Fruit fly (Drosophila melanogaster) whole organism, wandering third instar larva: ENCODE results near the gene mRpS23.

ENCODE experiments used
- Dif ChIP-seq: fragments of 200-275, 200-300 bp; sonication (Bioruptor generic); optimal IDR thresholded peaks from 2 replicates; lab custom pipeline; 2018; ENCODE audit warnings: missing biosample characterization, missing genetic modification characterization; ENCODE audit not compliant: partially characterized antibody
- N ChIP-seq: fragments of >200 bp; optimal IDR thresholded peaks from 2 replicates; lab custom pipeline; 2018; ENCODE audit warnings: missing biosample characterization, missing external identifiers, missing genetic modification characterization
- psq ChIP-seq: fragments of 200-800 bp; sonication (Bioruptor generic); optimal IDR thresholded peaks from 3 replicates; lab custom pipeline; 2017; ENCODE audit warnings: missing biosample characterization, mild to moderate bottlenecking, missing genetic modification characterization, moderate library complexity

DNA sequence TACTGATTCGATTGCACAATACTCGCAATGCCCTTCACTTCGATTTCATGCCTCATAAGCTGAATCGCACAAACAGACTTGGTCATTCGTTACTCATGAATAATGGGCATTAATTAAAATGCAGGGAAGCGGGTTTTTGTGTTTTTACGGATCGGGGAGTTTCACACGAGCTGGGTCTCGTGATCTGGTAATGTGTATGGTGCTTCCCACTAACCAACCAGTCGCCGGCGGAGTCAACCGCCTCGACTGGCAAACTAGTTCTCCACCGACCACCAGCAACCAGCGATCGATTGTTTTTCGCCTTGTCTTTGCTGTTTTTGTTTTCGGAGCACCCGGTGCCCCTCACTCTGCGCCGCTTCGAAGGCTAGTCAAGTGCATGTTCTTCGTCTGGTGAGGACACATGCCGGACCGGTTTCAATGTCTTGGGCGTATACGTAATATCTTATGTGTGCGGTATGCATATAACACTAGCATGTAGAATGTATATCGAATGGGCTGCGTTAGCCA, 30.3 kb downstream of the mRpS23 start:
- TF ChIP-seq N (GFP tag; lab: Kevin White, UChicago) (no peak), psq (GFP tag; lab: Kevin White, UChicago) (no peak), Dif (GFP tag; lab: Kevin White, UChicago) (peak; percentile 4)
